Worm (Caenorhabditis elegans) whole organism, mixed stage, embryonic: ENCODE measurements around the gene ctl-2.
"Not testable (repeated sequence)": the region's sequence is repeated elsewhere in the genome, so short reads cannot be mapped to it uniquely, and the experiment has no call there.

Source experiments
- M03D4.4 ChIP-seq: sonication (generic microtip); optimal IDR thresholded peaks from 2 replicates; lab custom pipeline; 2017; ENCODE audit warnings: mild to moderate bottlenecking, missing genetic modification characterization, missing compliant biosample characterization
- elt-3 ChIP-seq: fragments of 150-350 bp; optimal IDR thresholded peaks from 2 replicates; lab custom pipeline; 2014; ENCODE audit warnings: missing biosample characterization, missing genetic modification characterization
- lsy-2 ChIP-seq: fragments of 150-350 bp; optimal IDR thresholded peaks from 2 replicates; lab custom pipeline; 2014; ENCODE audit warnings: missing biosample characterization, missing genetic modification characterization
- nhr-12 ChIP-seq: fragments of 150-350 bp; optimal IDR thresholded peaks from 2 replicates; lab custom pipeline; 2014; ENCODE audit warnings: missing biosample characterization, missing genetic modification characterization
- nhr-2 ChIP-seq: fragments of 150-350 bp; optimal IDR thresholded peaks from 2 replicates; lab custom pipeline; 2014; ENCODE audit warnings: missing biosample characterization, missing genetic modification characterization
- nhr-237 ChIP-seq: fragments of 150-350 bp; optimal IDR thresholded peaks from 2 replicates; lab custom pipeline; 2014; ENCODE audit warnings: missing biosample characterization, missing genetic modification characterization
- nhr-76 ChIP-seq: sonication (generic microtip); optimal IDR thresholded peaks from 2 replicates; lab custom pipeline; 2017; ENCODE audit warnings: missing biosample characterization, missing genetic modification characterization
- pha-4 ChIP-seq: fragments of 150-350 bp; optimal IDR thresholded peaks from 2 replicates; lab custom pipeline; 2018; ENCODE audit warnings: missing biosample characterization, missing genetic modification reagents, missing genetic modification characterization
- sptf-1 ChIP-seq: sonication (generic microtip); optimal IDR thresholded peaks from 2 replicates; lab custom pipeline; 2017; ENCODE audit warnings: mild to moderate bottlenecking, missing genetic modification characterization, moderate library complexity, missing compliant biosample characterization
- unc-39 ChIP-seq: fragments of 150-350 bp; optimal IDR thresholded peaks from 2 replicates; lab custom pipeline; 2014; ENCODE audit warnings: missing biosample characterization, missing genetic modification characterization
- unc-62 ChIP-seq: fragments of 150-350 bp; optimal IDR thresholded peaks from 2 replicates; lab custom pipeline; 2014; ENCODE audit warnings: missing biosample characterization, missing genetic modification reagents, missing genetic modification characterization
- zip-8 ChIP-seq: fragments of 150-350 bp; optimal IDR thresholded peaks from 2 replicates; lab custom pipeline; 2014; ENCODE audit warnings: missing biosample characterization, missing genetic modification characterization
- ztf-11 ChIP-seq: fragments of 150-350 bp; optimal IDR thresholded peaks from 2 replicates; lab custom pipeline; 2014; ENCODE audit warnings: missing biosample characterization, missing genetic modification characterization

DNA sequence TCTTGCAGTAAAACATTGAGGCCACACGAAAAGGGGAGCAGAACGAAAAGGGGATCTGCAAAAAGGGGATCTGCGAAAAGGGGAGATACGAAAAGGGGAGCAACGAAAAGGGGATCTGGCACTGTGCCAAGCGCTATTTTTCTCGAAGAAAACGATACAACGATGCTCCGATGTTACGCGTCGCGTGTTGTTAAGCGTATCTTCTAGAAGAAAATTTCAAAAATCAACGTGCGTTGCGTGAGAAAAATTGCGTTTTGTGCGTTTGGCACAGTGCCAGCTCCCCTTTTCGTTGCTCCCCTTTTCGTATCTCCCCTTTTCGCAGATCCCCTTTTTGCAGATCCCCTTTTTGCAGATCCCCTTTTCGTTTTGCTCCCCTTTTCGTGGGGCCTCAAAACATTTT lies 44.4 kb upstream of the ctl-2 start, which contains the start of gene Y54G11A.9:
- TF ChIP-seq lsy-2 (tag; lab: Kevin White, UChicago); M03D4.4 (tag; lab: Kevin White, UChicago); nhr-12; ztf-11 (tag; lab: Kevin White, UChicago); elt-3 (tag; lab: Kevin White, UChicago); pha-4 (tag; lab: Kevin White, UChicago); unc-39 (tag; lab: Kevin White, UChicago); nhr-76 (tag; lab: Kevin White, UChicago); nhr-237 (tag; lab: Kevin White, UChicago); nhr-2 (tag; lab: Kevin White, UChicago); zip-8 (tag; lab: Kevin White, UChicago); sptf-1 (tag; lab: Kevin White, UChicago); unc-62: not testable (repeated sequence)
